Worm (Caenorhabditis elegans): Measurements from ENCODE around the gene F31A3.5.
A peak's percentile ranks its signal among the peaks of the same experiment; 100 is the strongest.

Gene F31A3.5

ce11 chrX:17537568-17537967 is 25.8 kb downstream of the F31A3.5 start:
- TF ChIP-seq nhr-80 (tag; optimal IDR thresholded peaks at IDR 0.05) (peak; percentile 58), dpff-1 (tag; optimal IDR thresholded peaks at IDR 0.05) (no peak), mxl-1 (tag; optimal IDR thresholded peaks at IDR 0.05) (no peak), tlf-1 (GFP tag; optimal IDR thresholded peaks at IDR 0.05) (no peak), him-1 (tag; optimal IDR thresholded peaks at IDR 0.05) (no peak), hlh-26 (GFP tag; conservative IDR thresholded peaks at IDR 0.05) (no peak)

ce11 chrX:17534877-17535276 is 28.5 kb downstream of the F31A3.5 start:
- TF ChIP-seq lir-1 (GFP tag; conservative IDR thresholded peaks at IDR 0.05) (no peak), lin-35 (GFP tag; optimal IDR thresholded peaks at IDR 0.05) (no peak), mxl-1 (tag; optimal IDR thresholded peaks at IDR 0.05) (no peak), ceh-58 (GFP tag; IDR thresholded peaks at IDR 0.05) (no peak), Y79H2A.3 (GFP tag; conservative IDR thresholded peaks at IDR 0.05) (no peak), rpc-1 (optimal IDR thresholded peaks at IDR 0.05) (no peak), rpc-1 (tag; optimal IDR thresholded peaks at IDR 0.05) (no peak), snpc-4 (GFP tag; optimal IDR thresholded peaks at IDR 0.05) (no peak), snpc-4 (tag; optimal IDR thresholded peaks at IDR 0.05) (no peak), egrh-3 (GFP tag; IDR thresholded peaks at IDR 0.05) (no peak)

- TF ChIP-seq egl-18 (GFP tag; IDR thresholded peaks at IDR 0.05) (no peak), dox-1 (GFP tag; IDR thresholded peaks at IDR 0.05) (0 out of 2 replicates have a peak, but pooled peaks have one; percentile 30), nhr-80 (tag; optimal IDR thresholded peaks at IDR 0.05) (peak; percentile 90)
These were observed 29.4 kb downstream of the F31A3.5 start, which contains the start of gene F31A3.3 for ce11 chrX:17534014-17534465. Gene F31A3.3, minus strand, starts transcription at chrX:17534064.

ce11 chrX:17528068-17528467 is 35.3 kb downstream of the F31A3.5 start, which contains the start of gene sup-10:
Gene sup-10, plus strand, starts transcription at chrX:17528344.
- TF ChIP-seq F55B11.4 (tag; optimal IDR thresholded peaks at IDR 0.05; ENCODE audit: borderline replicate concordance, insufficient read depth) (no peak), ztf-3 (GFP tag; optimal IDR thresholded peaks at IDR 0.05) (no peak), tbx-9 (tag; optimal IDR thresholded peaks at IDR 0.05; ENCODE audit: borderline replicate concordance) (no peak)

- TF ChIP-seq T07F8.4 (tag; optimal IDR thresholded peaks at IDR 0.05) (no peak), tbp1 (GFP tag; optimal IDR thresholded peaks at IDR 0.05) (no peak), ekl-4 (GFP tag; IDR thresholded peaks at IDR 0.05) (0 out of 2 replicates have a peak, but pooled peaks have one; percentile 36), nhr-179 (tag; optimal IDR thresholded peaks at IDR 0.05) (no peak), mel-28 (tag; optimal IDR thresholded peaks at IDR 0.05; ENCODE audit: borderline replicate concordance) (no peak), nfyb-1 (GFP tag; IDR thresholded peaks at IDR 0.05) (0 out of 2 replicates have a peak, but pooled peaks have one; percentile 18), lin-54 (GFP tag; optimal IDR thresholded peaks at IDR 0.05) (no peak)
These were observed 36.0 kb downstream of the F31A3.5 start for ce11 chrX:17527377-17527776.

ce11 chrX:17521425-17521824 is 42.0 kb downstream of the F31A3.5 start:
- TF ChIP-seq B0261.1 (tag; optimal IDR thresholded peaks at IDR 0.05) (no peak), K11D2.4 (GFP tag; IDR thresholded peaks at IDR 0.05) (0 out of 2 replicates have a peak, but pooled peaks have one; percentile 15), ekl-4 (GFP tag; IDR thresholded peaks at IDR 0.05) (no peak), Y67H2A.10 (GFP tag; conservative IDR thresholded peaks at IDR 0.05) (no peak)

All from whole organism, young adult.